Worm (Caenorhabditis elegans) whole organism, L4 larva: ENCODE measurements around the gene sre-40.

Source experiments
- D1046.2 ChIP-seq: fragments of 200-800 bp; sonication (Bioruptor generic); IDR thresholded peaks from 2 replicates; pipeline ENCODE4 v1.3.6; 2022; ENCODE audit warnings: missing genetic modification characterization, missing compliant biosample characterization
- F10B5.3 ChIP-seq: sonication (generic microtip); optimal IDR thresholded peaks from 2 replicates; lab custom pipeline; 2016; ENCODE audit warnings: mild to moderate bottlenecking, missing genetic modification characterization, missing compliant biosample characterization
- F49E8.2 ChIP-seq: sonication (generic microtip); optimal IDR thresholded peaks from 2 replicates; lab custom pipeline; 2016; ENCODE audit warnings: missing compliant biosample characterization, mild to moderate bottlenecking, missing genetic modification characterization, borderline replicate concordance
- ceh-28 ChIP-seq: fragments of 150-350 bp; optimal IDR thresholded peaks from 2 replicates; lab custom pipeline; 2014; ENCODE audit warnings: missing biosample characterization, missing genetic modification reagents, missing genetic modification characterization
- daf-12 ChIP-seq: fragments of 150-350 bp; optimal IDR thresholded peaks from 2 replicates; lab custom pipeline; 2014; ENCODE audit warnings: missing biosample characterization, missing genetic modification reagents, missing genetic modification characterization
- daf-8 ChIP-seq: fragments of 200-800 bp; sonication (Bioruptor generic); IDR thresholded peaks from 2 replicates; pipeline ENCODE4 v1.3.6; 2022; ENCODE audit warnings: missing genetic modification characterization, missing compliant biosample characterization
- dmd-6 ChIP-seq: fragments of 200-800 bp; sonication (Bioruptor generic); IDR thresholded peaks from 2 replicates; pipeline ENCODE4 v1.3.6; 2022; ENCODE audit warnings: missing genetic modification reagents, missing genetic modification characterization, missing compliant biosample characterization
- dpl-1 ChIP-seq: fragments of 150-350 bp; optimal IDR thresholded peaks from 2 replicates; lab custom pipeline; 2014; ENCODE audit warnings: missing biosample characterization, missing genetic modification reagents, missing genetic modification characterization
- fkh-10 ChIP-seq: fragments of 150-350 bp; optimal IDR thresholded peaks from 2 replicates; lab custom pipeline; 2014; ENCODE audit warnings: missing biosample characterization, missing genetic modification reagents, missing genetic modification characterization
- hlh-11 ChIP-seq: fragments of 200-800 bp; sonication (Bioruptor generic); optimal IDR thresholded peaks from 2 replicates; lab custom pipeline; 2018; ENCODE audit warnings: mild to moderate bottlenecking, missing genetic modification characterization, missing compliant biosample characterization
- hlh-30 ChIP-seq: sonication (generic microtip); optimal IDR thresholded peaks from 2 replicates; lab custom pipeline; 2017; ENCODE audit warnings: antibody characterized with exemption, mild to moderate bottlenecking, missing genetic modification characterization, missing compliant biosample characterization; ENCODE audit not compliant: insufficient read depth
- hmg-1.1 ChIP-seq: fragments of 200-800 bp; sonication (Bioruptor generic); IDR thresholded peaks from 2 replicates; pipeline ENCODE4 v1.3.6; 2022; ENCODE audit warnings: missing genetic modification reagents, missing genetic modification characterization, missing compliant biosample characterization
- lim-7 ChIP-seq: fragments of 200-800 bp; sonication (Bioruptor generic); IDR thresholded peaks from 2 replicates; pipeline ENCODE4 v1.3.6; 2022; ENCODE audit warnings: missing genetic modification characterization, missing compliant biosample characterization
- lir-3 ChIP-seq: sonication (generic microtip); optimal IDR thresholded peaks from 2 replicates; lab custom pipeline; 2016; ENCODE audit warnings: mild to moderate bottlenecking, missing genetic modification characterization, missing compliant biosample characterization
- mdl-1 ChIP-seq, 2 experiments: fragments of 150-350 bp in 1 of 2; sonication (generic microtip) in 1 of 2; optimal IDR thresholded peaks; 2 replicates each; lab custom pipeline; 2014 to 2017; ENCODE audit warnings: missing biosample characterization in 2 of 2, missing genetic modification characterization in 2 of 2
- mxl-2 ChIP-seq: fragments of 200-800 bp; sonication (Bioruptor generic); conservative IDR thresholded peaks from 2 replicates; pipeline ENCODE4 v1.3.6; 2022; ENCODE audit warnings: missing genetic modification reagents, missing genetic modification characterization, missing compliant biosample characterization
- mxl-3 ChIP-seq: fragments of 200-800 bp; sonication (Bioruptor generic); optimal IDR thresholded peaks from 2 replicates; lab custom pipeline; 2018; ENCODE audit warnings: mild to moderate bottlenecking, missing genetic modification characterization, missing compliant biosample characterization
- nhr-102 ChIP-seq: sonication (generic microtip); optimal IDR thresholded peaks from 2 replicates; lab custom pipeline; 2016; ENCODE audit warnings: mild to moderate bottlenecking, missing genetic modification characterization, moderate library complexity, missing compliant biosample characterization
- nhr-111 ChIP-seq: fragments of 200-800 bp; sonication (Bioruptor generic); optimal IDR thresholded peaks from 2 replicates; lab custom pipeline; 2018; ENCODE audit warnings: mild to moderate bottlenecking, missing genetic modification characterization, missing compliant biosample characterization
- nhr-25 ChIP-seq: sonication (generic microtip); optimal IDR thresholded peaks from 2 replicates; lab custom pipeline; 2017; ENCODE audit warnings: missing genetic modification characterization, mild to moderate bottlenecking, missing compliant biosample characterization, antibody characterized with exemption, moderate library complexity, borderline replicate concordance; ENCODE audit not compliant: insufficient read depth
- nhr-28 ChIP-seq: fragments of 150-350 bp; optimal IDR thresholded peaks from 2 replicates; lab custom pipeline; 2014; ENCODE audit warnings: missing biosample characterization, missing genetic modification characterization
- nhr-41 ChIP-seq: fragments of 200-800 bp; sonication (Bioruptor generic); IDR thresholded peaks from 2 replicates; pipeline ENCODE4 v1.3.6; 2022; ENCODE audit warnings: missing genetic modification reagents, missing genetic modification characterization, missing compliant biosample characterization
- nhr-42 ChIP-seq: fragments of 200-800 bp; sonication (Bioruptor generic); IDR thresholded peaks from 2 replicates; pipeline ENCODE4 v1.3.6; 2022; ENCODE audit warnings: missing genetic modification characterization, missing compliant biosample characterization
- nhr-76 ChIP-seq: fragments of 150-350 bp; optimal IDR thresholded peaks from 2 replicates; lab custom pipeline; 2014; ENCODE audit warnings: missing biosample characterization, missing genetic modification characterization
- nhr-77 ChIP-seq: fragments of 150-350 bp; optimal IDR thresholded peaks from 2 replicates; lab custom pipeline; 2014; ENCODE audit warnings: missing biosample characterization, missing genetic modification characterization
- pqm-1 ChIP-seq: sonication (generic microtip); optimal IDR thresholded peaks from 2 replicates; lab custom pipeline; 2017; ENCODE audit warnings: missing biosample characterization, missing genetic modification characterization
- rbr-2 ChIP-seq: sonication (generic microtip); optimal IDR thresholded peaks from 2 replicates; lab custom pipeline; 2016; ENCODE audit warnings: missing genotype, missing genetic modification characterization, missing compliant biosample characterization
- set-16 ChIP-seq: fragments of 200-800 bp; sonication (Bioruptor generic); IDR thresholded peaks from 2 replicates; pipeline ENCODE4 v1.3.6; 2022; ENCODE audit warnings: missing genetic modification reagents, missing genetic modification characterization, missing compliant biosample characterization
- spr-1 ChIP-seq: sonication (generic microtip); optimal IDR thresholded peaks from 2 replicates; lab custom pipeline; 2016; ENCODE audit warnings: mild to moderate bottlenecking, missing genetic modification characterization, missing compliant biosample characterization
- tag-97 ChIP-seq: fragments of 200-800 bp; sonication (Bioruptor generic); IDR thresholded peaks from 2 replicates; pipeline ENCODE4 v1.3.6; 2022; ENCODE audit warnings: missing genetic modification characterization, missing compliant biosample characterization
- tra-1 ChIP-seq: fragments of 200-800 bp; sonication (Bioruptor generic); IDR thresholded peaks from 2 replicates; pipeline ENCODE4 v1.3.6; 2022; ENCODE audit warnings: missing genetic modification reagents, missing genetic modification characterization, missing compliant biosample characterization
- unc-39 ChIP-seq: sonication (generic microtip); optimal IDR thresholded peaks from 2 replicates; lab custom pipeline; 2017; ENCODE audit warnings: missing biosample characterization, missing genetic modification characterization
- unc-62 ChIP-seq, 3 experiments: fragments of 150-350 bp in 1 of 3; sonication (generic microtip); optimal IDR thresholded peaks in 2 of 3; peaks in 1 of 3; 1 replicate in 1 of 3; 2 replicates in 2 of 3; lab custom pipeline; 2014 to 2017; ENCODE audit warnings: missing biosample characterization in 3 of 3, missing genetic modification characterization in 3 of 3, missing genetic modification reagents in 3 of 3, missing genotype in 1 of 3
- vab-7 ChIP-seq: fragments of 200-800 bp; sonication (Bioruptor generic); IDR thresholded peaks from 2 replicates; pipeline ENCODE4 v1.3.6; 2022; ENCODE audit warnings: missing genetic modification reagents, missing genetic modification characterization, missing compliant biosample characterization
- zag-1 ChIP-seq: fragments of 150-350 bp; optimal IDR thresholded peaks from 2 replicates; lab custom pipeline; 2014; ENCODE audit warnings: missing biosample characterization, missing genetic modification characterization
- zfp-2 ChIP-seq: sonication (generic microtip); optimal IDR thresholded peaks from 2 replicates; lab custom pipeline; 2016; ENCODE audit warnings: mild to moderate bottlenecking, missing genetic modification characterization, missing compliant biosample characterization
- zip-11 ChIP-seq: fragments of 200-800 bp; sonication (Bioruptor generic); IDR thresholded peaks from 2 replicates; pipeline ENCODE4 v1.3.6; 2022; ENCODE audit warnings: missing genetic modification characterization, missing compliant biosample characterization
- zip-2 ChIP-seq: fragments of 150-350 bp; optimal IDR thresholded peaks from 2 replicates; lab custom pipeline; 2014; ENCODE audit warnings: missing biosample characterization, missing genetic modification characterization

Gene sre-40

ce11 chrII:4673670-4674069 lies 9.9 kb downstream of the sre-40 start:
- no peak for TF ChIP-seq zip-2 (tag; lab: Kevin White, UChicago)
- TF ChIP-seq spr-1 (tag; lab: Kevin White, UChicago) = no peak
- TF ChIP-seq tra-1 (GFP tag; lab: Robert Waterston, UW) = no peak
- no peak for TF ChIP-seq nhr-102 (tag; lab: Kevin White, UChicago)
- TF ChIP-seq unc-62 (GFP tag; optimal IDR thresholded peaks at IDR 0.05 in 1 of 2; lab: Kevin White, UChicago) = no peak
- TF ChIP-seq unc-62 (tag; optimal IDR thresholded peaks at IDR 0.05; lab: Kevin White, UChicago) = no peak
- no peak for TF ChIP-seq nhr-41 (GFP tag; lab: Robert Waterston, UW)
- no peak for TF ChIP-seq ceh-28
- TF ChIP-seq nhr-76 (tag; lab: Kevin White, UChicago) = no peak
- no peak for TF ChIP-seq lim-7
- TF ChIP-seq, all 104 proteins: peak for 0

- TF ChIP-seq unc-39 (tag; lab: Kevin White, UChicago) = no peak
- TF ChIP-seq pqm-1 (tag; lab: Kevin White, UChicago) = no peak
- TF ChIP-seq nhr-111 (GFP tag; lab: Kevin White, UChicago) = no peak
- TF ChIP-seq lir-3 (tag; lab: Kevin White, UChicago) = no peak
- TF ChIP-seq mxl-3 (GFP tag; lab: Kevin White, UChicago) = no peak
- no peak for TF ChIP-seq rbr-2 (tag; lab: Kevin White, UChicago)
- no peak for TF ChIP-seq tra-1 (GFP tag; lab: Robert Waterston, UW)
- TF ChIP-seq tag-97 = no peak
- TF ChIP-seq daf-8 = no peak
- no peak for TF ChIP-seq zag-1 (tag; lab: Kevin White, UChicago)
- TF ChIP-seq set-16 (GFP tag; lab: Robert Waterston, UW) = peak; percentile 72
- TF ChIP-seq mxl-2 (GFP tag; lab: Robert Waterston, UW) = 0 out of 2 replicates have a peak, but pooled peaks have one; percentile 2
- TF ChIP-seq, all 104 proteins: peak for 2
Measured at ce11 chrII:4673242-4673641, 10.4 kb downstream of the sre-40 start.

- peak; percentile 50 for TF ChIP-seq nhr-28
- TF ChIP-seq ceh-28 = no peak
- TF ChIP-seq nhr-25 (tag; lab: Kevin White, UChicago) = peak; percentile 61
- TF ChIP-seq dpl-1 (GFP tag; lab: Kevin White, UChicago) = peak; percentile 40
- peak; percentile 91 for TF ChIP-seq hlh-30 (tag; lab: Kevin White, UChicago)
- no peak for TF ChIP-seq zip-11
- no peak for TF ChIP-seq F49E8.2 (tag; lab: Kevin White, UChicago)
- no peak for TF ChIP-seq nhr-42 (GFP tag; lab: Robert Waterston, UW)
- peak; percentile 2 for TF ChIP-seq fkh-10 (GFP tag; lab: Kevin White, UChicago)
- TF ChIP-seq dmd-6 (GFP tag; lab: Robert Waterston, UW) = peak; percentile 44
- TF ChIP-seq hlh-11 = peak; percentile 66
- TF ChIP-seq mdl-1 (tag; optimal IDR thresholded peaks at IDR 0.05; lab: Kevin White, UChicago) = peak; percentile 55 to 92
- no peak for TF ChIP-seq zfp-2 (tag; lab: Kevin White, UChicago)
- TF ChIP-seq vab-7 (GFP tag; lab: Robert Waterston, UW) = 0 out of 2 replicates have a peak, but pooled peaks have one; percentile 14
- TF ChIP-seq nhr-41 (GFP tag; lab: Robert Waterston, UW) = 0 out of 2 replicates have a peak, but pooled peaks have one; percentile 40
- TF ChIP-seq rbr-2 (tag; lab: Kevin White, UChicago) = peak; percentile 51
- no peak for TF ChIP-seq F10B5.3
- TF ChIP-seq nhr-77 (tag; lab: Kevin White, UChicago) = peak; percentile 67
- no peak for TF ChIP-seq daf-12 (tag; lab: Kevin White, UChicago)
- peak; percentile 60; the same call in 1 of the 2 replicates for TF ChIP-seq hmg-1.1 (GFP tag; lab: Robert Waterston, UW)
- peak; percentile 66 for TF ChIP-seq pqm-1 (tag; lab: Kevin White, UChicago)
- peak; percentile 87 for TF ChIP-seq mxl-3 (GFP tag; lab: Kevin White, UChicago)
- TF ChIP-seq daf-8 = no peak
- TF ChIP-seq tra-1 (GFP tag; lab: Robert Waterston, UW) = no peak
- no peak for TF ChIP-seq D1046.2 (GFP tag; lab: Robert Waterston, UW)
Measured at ce11 chrII:4672584-4673110, 10.9 kb downstream of the sre-40 start, which contains the start of the genes clec-140 and hmg-11. TSS of gene clec-140 (plus strand) at chrII:4673060. TSS of gene hmg-11 (plus strand) at chrII:4673085.
